Fruit fly (Drosophila melanogaster) whole organism, embryonic: ENCODE measurements around the gene aos.

ENCODE experiments used
- Antp ChIP-seq: fragments of 200-800 bp; sonication (Bioruptor generic); optimal IDR thresholded peaks from 3 replicates; lab custom pipeline; 2016; ENCODE audit warnings: missing biosample characterization, missing genetic modification characterization
- Asciz ChIP-seq: fragments of 200-800 bp; sonication (Bioruptor generic); optimal IDR thresholded peaks from 2 replicates; lab custom pipeline; 2017; ENCODE audit warnings: missing biosample characterization, mild to moderate bottlenecking, missing genetic modification characterization, missing genetic modification reagents
- Atf-2 ChIP-seq: fragments of 200-800 bp; sonication (Bioruptor generic); optimal IDR thresholded peaks from 2 replicates; lab custom pipeline; 2016; ENCODE audit warnings: missing biosample characterization, missing genetic modification characterization
- BtbVII ChIP-seq: fragments of 200-800 bp; sonication (Bioruptor generic); optimal IDR thresholded peaks from 3 replicates; lab custom pipeline; 2017; ENCODE audit warnings: missing biosample characterization, mild to moderate bottlenecking, missing genetic modification characterization
- CG10267 ChIP-seq: fragments of 200-800 bp; sonication (Bioruptor generic); optimal IDR thresholded peaks from 2 replicates; lab custom pipeline; 2018; ENCODE audit warnings: missing biosample characterization, mild to moderate bottlenecking, missing genetic modification characterization, moderate library complexity
- CG10979 ChIP-seq: fragments of 200-800 bp; sonication (Bioruptor generic); optimal IDR thresholded peaks from 2 replicates; lab custom pipeline; 2018; ENCODE audit warnings: missing biosample characterization, mild to moderate bottlenecking, missing genetic modification characterization, moderate library complexity
- CG11695 ChIP-seq: fragments of 200-800 bp; sonication (Bioruptor generic); IDR thresholded peaks from 3 replicates; pipeline ENCODE4 v1.3.6; 2022; ENCODE audit warnings: missing biosample characterization, missing genetic modification characterization
- CG11723 ChIP-seq: fragments of 200-800 bp; sonication (Bioruptor generic); optimal IDR thresholded peaks from 2 replicates; lab custom pipeline; 2017; ENCODE audit warnings: missing biosample characterization, mild to moderate bottlenecking, missing genetic modification characterization
- CG12744 ChIP-seq: fragments of 200-800 bp; sonication (Bioruptor generic); optimal IDR thresholded peaks from 2 replicates; lab custom pipeline; 2016; ENCODE audit warnings: missing biosample characterization, missing genetic modification characterization
- CG14710 ChIP-seq: fragments of 200-800 bp; sonication (Bioruptor generic); optimal IDR thresholded peaks from 3 replicates; lab custom pipeline; 2019; ENCODE audit warnings: missing biosample characterization, mild to moderate bottlenecking, missing genetic modification characterization, moderate library complexity
- CG15514 ChIP-seq: fragments of 200-800 bp; sonication (Bioruptor generic); optimal IDR thresholded peaks from 3 replicates; lab custom pipeline; 2017; ENCODE audit warnings: missing biosample characterization, missing genetic modification characterization, mild to moderate bottlenecking, moderate library complexity, missing genetic modification reagents
- CG1602 ChIP-seq: fragments of 200-800 bp; sonication (Bioruptor generic); optimal IDR thresholded peaks from 3 replicates; lab custom pipeline; 2016; ENCODE audit warnings: missing biosample characterization, missing genetic modification characterization
- CG16813 ChIP-seq: fragments of 200-800 bp; sonication (Bioruptor generic); IDR thresholded peaks from 3 replicates; pipeline ENCODE4 v1.3.6; 2022; ENCODE audit warnings: missing biosample characterization, missing genetic modification characterization; ENCODE audit not compliant: partially characterized antibody
- CG17186 ChIP-seq: fragments of 200-800 bp; sonication (Bioruptor generic); optimal IDR thresholded peaks from 3 replicates; lab custom pipeline; 2017; ENCODE audit warnings: missing biosample characterization, missing genetic modification reagents, missing genetic modification characterization
- CG18011 ChIP-seq: fragments of 200-800 bp; sonication (Bioruptor generic); optimal IDR thresholded peaks from 2 replicates; lab custom pipeline; 2017; ENCODE audit warnings: missing biosample characterization, missing genetic modification characterization, mild to moderate bottlenecking, moderate library complexity, missing genotype
- CG18476 ChIP-seq: fragments of 200-800 bp; sonication (Bioruptor generic); optimal IDR thresholded peaks from 2 replicates; lab custom pipeline; 2016; ENCODE audit warnings: missing biosample characterization, mild to moderate bottlenecking, missing genetic modification characterization
- CG2875 ChIP-seq: fragments of 200-800 bp; sonication (Bioruptor generic); optimal IDR thresholded peaks from 2 replicates; lab custom pipeline; 2017; ENCODE audit warnings: missing biosample characterization, mild to moderate bottlenecking, missing genetic modification characterization, missing genetic modification reagents
- CG31388 ChIP-seq: fragments of 200-800 bp; sonication (Bioruptor generic); optimal IDR thresholded peaks from 2 replicates; lab custom pipeline; 2016; ENCODE audit warnings: missing biosample characterization, missing genetic modification characterization
- CG5180 ChIP-seq: fragments of 200-800 bp; sonication (Bioruptor generic); optimal IDR thresholded peaks from 3 replicates; lab custom pipeline; 2017; ENCODE audit warnings: missing biosample characterization, missing genetic modification characterization, mild to moderate bottlenecking, moderate library complexity, missing genetic modification reagents
- CG7745 ChIP-seq: fragments of 200-800 bp; sonication (Bioruptor generic); optimal IDR thresholded peaks from 2 replicates; lab custom pipeline; 2018; ENCODE audit warnings: missing biosample characterization, mild to moderate bottlenecking, missing genetic modification characterization, moderate library complexity
- CG8290 ChIP-seq, 3 experiments: fragments of 200-800 bp; sonication (Bioruptor generic); optimal IDR thresholded peaks; 2 replicates each; lab custom pipeline; 2016 to 2019; ENCODE audit warnings: missing biosample characterization in 3 of 3, missing genetic modification characterization in 3 of 3, mild to moderate bottlenecking in 2 of 3, moderate library complexity in 1 of 3
- CG8359 ChIP-seq: fragments of 200-800 bp; sonication (Bioruptor generic); optimal IDR thresholded peaks from 2 replicates; lab custom pipeline; 2017; ENCODE audit warnings: missing biosample characterization, mild to moderate bottlenecking, missing genetic modification characterization, borderline replicate concordance
- CG8765 ChIP-seq: fragments of 200-800 bp; sonication (Bioruptor generic); IDR thresholded peaks from 2 replicates; pipeline ENCODE4 v1.3.6; 2022; ENCODE audit warnings: missing biosample characterization, missing genetic modification characterization
- CG9609 ChIP-seq: fragments of 200-800 bp; sonication (Bioruptor generic); optimal IDR thresholded peaks from 3 replicates; lab custom pipeline; 2016; ENCODE audit warnings: missing biosample characterization, missing genetic modification characterization
- CTCF ChIP-seq: fragments of 200-800 bp; sonication (Bioruptor generic); optimal IDR thresholded peaks from 2 replicates; lab custom pipeline; 2017; ENCODE audit warnings: missing biosample characterization, mild to moderate bottlenecking, missing genetic modification characterization, moderate library complexity
- Camta ChIP-seq: fragments of 200-800 bp; sonication (Bioruptor generic); optimal IDR thresholded peaks from 2 replicates; lab custom pipeline; 2016; ENCODE audit warnings: missing biosample characterization, missing genetic modification characterization
- Doc2 ChIP-seq: fragments of 200-800 bp; sonication (Bioruptor generic); IDR thresholded peaks from 2 replicates; pipeline ENCODE4 v1.3.6; 2022; ENCODE audit warnings: missing biosample characterization, missing genetic modification characterization
- Elba2 ChIP-seq: fragments of 200-800 bp; sonication (Bioruptor generic); optimal IDR thresholded peaks from 3 replicates; lab custom pipeline; 2016; ENCODE audit warnings: missing biosample characterization, missing genetic modification characterization
- HLH3B ChIP-seq: fragments of 200-800 bp; sonication (Bioruptor generic); IDR thresholded peaks from 2 replicates; pipeline ENCODE4 v1.3.6; 2022; ENCODE audit warnings: missing biosample characterization, missing genetic modification characterization
- Hr3 ChIP-seq: fragments of 200-800 bp; sonication (Bioruptor generic); optimal IDR thresholded peaks from 3 replicates; lab custom pipeline; 2016; ENCODE audit warnings: missing biosample characterization, missing genetic modification characterization
- Hr39 ChIP-seq: fragments of >200 bp; optimal IDR thresholded peaks from 2 replicates; lab custom pipeline; 2017
- Mrtf ChIP-seq: fragments of 200-800 bp; sonication (Bioruptor generic); IDR thresholded peaks from 3 replicates; pipeline ENCODE4 v1.3.6; 2022; ENCODE audit warnings: missing biosample characterization, missing genetic modification characterization
- NK7.1 ChIP-seq: fragments of 200-800 bp; sonication (Bioruptor generic); optimal IDR thresholded peaks from 3 replicates; lab custom pipeline; 2016; ENCODE audit warnings: missing biosample characterization, missing genetic modification characterization
- Spps ChIP-seq: fragments of 200-800 bp; sonication (Bioruptor generic); optimal IDR thresholded peaks from 2 replicates; lab custom pipeline; 2018; ENCODE audit warnings: missing biosample characterization, mild to moderate bottlenecking, missing genetic modification characterization
- Trl ChIP-seq, 3 experiments: fragments of >200 bp in 2 of 3; fragments of 200-800 bp in 1 of 3; sonication (Bioruptor generic) in 1 of 3; optimal IDR thresholded peaks; 2 replicates in 1 of 3; 3 replicates in 2 of 3; lab custom pipeline; 2016 to 2017; ENCODE audit warnings: missing biosample characterization in 1 of 3, missing genetic modification characterization in 1 of 3
- bab2 ChIP-seq: fragments of 200-800 bp; sonication (Bioruptor generic); optimal IDR thresholded peaks from 2 replicates; lab custom pipeline; 2016; ENCODE audit warnings: missing biosample characterization, missing genetic modification characterization
- cad ChIP-seq: fragments of >200 bp; optimal IDR thresholded peaks from 2 replicates; lab custom pipeline; 2017; ENCODE audit warnings: missing biosample characterization, missing genetic modification characterization
- croc ChIP-seq: fragments of 200-800 bp; sonication (Bioruptor generic); conservative IDR thresholded peaks from 3 replicates; pipeline ENCODE4 v1.3.6; 2022; ENCODE audit warnings: missing biosample characterization, missing genetic modification characterization
- dan ChIP-seq: fragments of 200-800 bp; sonication (Bioruptor generic); IDR thresholded peaks from 2 replicates; pipeline ENCODE4 v1.3.6; 2022; ENCODE audit warnings: missing biosample characterization, missing genetic modification characterization
- emc ChIP-seq: fragments of 200-800 bp; sonication (Bioruptor generic); optimal IDR thresholded peaks from 2 replicates; lab custom pipeline; 2016; ENCODE audit warnings: missing biosample characterization, missing genetic modification characterization
- ewg ChIP-seq: fragments of 200-800 bp; sonication (Bioruptor generic); optimal IDR thresholded peaks from 3 replicates; lab custom pipeline; 2017; ENCODE audit warnings: mild to moderate bottlenecking, missing biosample characterization, missing genetic modification reagents, missing genetic modification characterization
- exex ChIP-seq: fragments of 200-800 bp; sonication (Bioruptor generic); optimal IDR thresholded peaks from 4 replicates; lab custom pipeline; 2018; ENCODE audit warnings: missing biosample characterization, mild to moderate bottlenecking, missing genetic modification characterization, moderate library complexity
- fd3F ChIP-seq: fragments of 200-800 bp; sonication (Bioruptor generic); optimal IDR thresholded peaks from 2 replicates; lab custom pipeline; 2018; ENCODE audit warnings: missing biosample characterization, mild to moderate bottlenecking, missing genetic modification characterization, moderate library complexity
- fu2 ChIP-seq: fragments of 200-800 bp; sonication (Bioruptor generic); optimal IDR thresholded peaks from 2 replicates; lab custom pipeline; 2016; ENCODE audit warnings: missing biosample characterization, missing genetic modification characterization
- gcm2 ChIP-seq: fragments of 200-800 bp; sonication (Bioruptor generic); optimal IDR thresholded peaks from 2 replicates; lab custom pipeline; 2016; ENCODE audit warnings: missing biosample characterization, missing genetic modification characterization
- grn ChIP-seq: fragments of 200-800 bp; sonication (Bioruptor generic); optimal IDR thresholded peaks from 3 replicates; lab custom pipeline; 2017; ENCODE audit warnings: missing biosample characterization, missing genetic modification characterization
- ken ChIP-seq: fragments of 200-800 bp; sonication (Bioruptor generic); IDR thresholded peaks from 3 replicates; pipeline ENCODE4 v1.3.6; 2022; ENCODE audit warnings: missing biosample characterization, missing genetic modification characterization
- schlank ChIP-seq: fragments of 200-800 bp; sonication (Bioruptor generic); optimal IDR thresholded peaks from 2 replicates; lab custom pipeline; 2018; ENCODE audit warnings: missing biosample characterization, mild to moderate bottlenecking, missing genetic modification characterization
- slou ChIP-seq: fragments of 200-800 bp; sonication (Bioruptor generic); optimal IDR thresholded peaks from 3 replicates; lab custom pipeline; 2016; ENCODE audit warnings: missing biosample characterization, missing genetic modification characterization
- so ChIP-seq: fragments of 200-800 bp; sonication (Bioruptor generic); IDR thresholded peaks from 3 replicates; pipeline ENCODE4 v1.3.6; 2022; ENCODE audit warnings: missing biosample characterization, missing genetic modification characterization
- ttk ChIP-seq: fragments of 200-800 bp; sonication (Bioruptor generic); IDR thresholded peaks from 2 replicates; pipeline ENCODE4 v2.1.2; 2022; ENCODE audit warnings: missing biosample characterization, missing genetic modification characterization
- usp ChIP-seq: fragments of >200 bp; optimal IDR thresholded peaks from 2 replicates; lab custom pipeline; 2017; ENCODE audit warnings: missing biosample characterization, missing genetic modification characterization

aos gene

DNA sequence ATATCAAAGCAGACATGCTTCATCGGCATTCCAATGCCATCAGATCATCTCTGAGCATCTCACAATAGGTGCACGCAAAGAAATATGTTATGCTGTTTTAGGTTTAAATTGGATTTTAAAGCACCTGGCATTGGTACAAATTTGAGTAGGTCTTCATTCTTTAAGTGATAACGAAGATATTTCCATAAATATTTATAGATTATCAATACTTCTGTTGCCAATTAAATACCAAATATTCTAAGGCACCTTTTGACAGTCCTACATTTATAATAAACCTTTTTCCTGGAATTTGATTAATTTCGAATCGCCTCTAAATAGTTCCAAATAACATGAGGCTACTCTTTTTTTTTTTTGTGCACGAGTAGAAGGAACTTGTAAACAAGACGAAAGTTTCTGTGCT is 9.3 kb downstream of the aos start (continued):
- TF ChIP-seq so (GFP tag; lab: Robert Waterston, UW), result no peak; the same call in 2 of the 3 replicates
- TF ChIP-seq ken (GFP tag; lab: Robert Waterston, UW), result no peak
- no peak for TF ChIP-seq gcm2 (GFP tag; lab: Kevin White, UChicago)
- no peak for TF ChIP-seq CG11723
- no peak for TF ChIP-seq CG8290 (GFP tag; optimal IDR thresholded peaks at IDR 0.05; lab: Kevin White, UChicago)
- TF ChIP-seq CG8290 (tag; optimal IDR thresholded peaks at IDR 0.05; lab: Kevin White, UChicago), result no peak
- no peak for TF ChIP-seq NK7.1
- peak; percentile 12 for TF ChIP-seq CG14710
- TF ChIP-seq Trl (optimal IDR thresholded peaks at IDR 0.05; lab: Kevin White, UChicago), result no peak
- TF ChIP-seq Trl (GFP tag; optimal IDR thresholded peaks at IDR 0.05; lab: Kevin White, UChicago), result no peak
- TF ChIP-seq Hr39, result no peak
- no peak for TF ChIP-seq Camta (GFP tag; lab: Kevin White, UChicago)
- no peak for TF ChIP-seq CG12744 (GFP tag; lab: Kevin White, UChicago)
- no peak for TF ChIP-seq CG8765 (GFP tag; lab: Robert Waterston, UW)
- no peak for TF ChIP-seq dan (GFP tag; lab: Robert Waterston, UW)
- TF ChIP-seq CG2875 (GFP tag; lab: Kevin White, UChicago), result no peak
- TF ChIP-seq HLH3B (GFP tag; lab: Robert Waterston, UW), result no peak
- TF ChIP-seq CG10979 (tag; lab: Kevin White, UChicago), result peak; percentile 36
- TF ChIP-seq CG10267, result peak; percentile 19
- TF ChIP-seq schlank (tag; lab: Kevin White, UChicago), result no peak
- TF ChIP-seq Mrtf (GFP tag; lab: Robert Waterston, UW), result no peak
- TF ChIP-seq Doc2, result no peak
- TF ChIP-seq emc, result no peak
- TF ChIP-seq Spps (tag; lab: Kevin White, UChicago), result no peak
- TF ChIP-seq Hr3 (GFP tag; lab: Kevin White, UChicago), result no peak
- TF ChIP-seq grn (GFP tag; lab: Kevin White, UChicago), result no peak
- no peak for TF ChIP-seq bab2
- TF ChIP-seq CG17186 (GFP tag; lab: Kevin White, UChicago), result no peak
- TF ChIP-seq CG7745, result no peak
- TF ChIP-seq CG5180 (GFP tag; lab: Kevin White, UChicago), result no peak
- no peak for TF ChIP-seq CG18011 (GFP tag; lab: Kevin White, UChicago)
- no peak for TF ChIP-seq usp
- no peak for TF ChIP-seq slou (GFP tag; lab: Kevin White, UChicago)
- no peak for TF ChIP-seq Antp
- TF ChIP-seq CG8359 (GFP tag; lab: Kevin White, UChicago), result no peak
- no peak for TF ChIP-seq CG11695 (GFP tag; lab: Robert Waterston, UW)
- no peak for TF ChIP-seq ttk (GFP tag; lab: Robert Waterston, UW)
- no peak for TF ChIP-seq CG31388 (GFP tag; lab: Kevin White, UChicago)
- no peak for TF ChIP-seq Elba2 (GFP tag; lab: Kevin White, UChicago)
- no peak for TF ChIP-seq CTCF (GFP tag; lab: Kevin White, UChicago)
- TF ChIP-seq CG15514 (GFP tag; lab: Kevin White, UChicago), result no peak
- no peak for TF ChIP-seq BtbVII (GFP tag; lab: Kevin White, UChicago)
- no peak for TF ChIP-seq exex
- no peak for TF ChIP-seq fu2 (GFP tag; lab: Kevin White, UChicago)
- TF ChIP-seq CG1602 (GFP tag; lab: Kevin White, UChicago), result no peak
- no peak for TF ChIP-seq Atf-2 (GFP tag; lab: Kevin White, UChicago)
- no peak for TF ChIP-seq Asciz (GFP tag; lab: Kevin White, UChicago)
- TF ChIP-seq cad (GFP tag; lab: Kevin White, UChicago), result no peak
- TF ChIP-seq CG18476 (GFP tag; lab: Kevin White, UChicago), result no peak
- no peak for TF ChIP-seq ewg (GFP tag; lab: Kevin White, UChicago)
- no peak for TF ChIP-seq fd3F
- no peak for TF ChIP-seq CG16813 (GFP tag; lab: Robert Waterston, UW)
- no peak for TF ChIP-seq CG9609 (GFP tag; lab: Kevin White, UChicago)
- TF ChIP-seq croc, result peak; percentile 26; the same call in 2 of the 3 replicates
